Fruit fly (Drosophila melanogaster): ENCODE measurements around the gene Notum.

Gene Notum

dm6 chr3L:16013198-16013982 lies 9.9 kb upstream of the Notum start:
- TF ChIP-seq pan (optimal IDR thresholded peaks at IDR 0.05), result no peak
- no peak for TF ChIP-seq psq (optimal IDR thresholded peaks at IDR 0.05)
- no peak for TF ChIP-seq EcR (GFP tag; optimal IDR thresholded peaks at IDR 0.05)
- no peak for TF ChIP-seq usp (GFP tag; optimal IDR thresholded peaks at IDR 0.05)
- TF ChIP-seq Dll (optimal IDR thresholded peaks at IDR 0.05), result no peak
- no peak for TF ChIP-seq CG8478 (optimal IDR thresholded peaks at IDR 0.05)

dm6 chr3L:16014515-16014914 lies 8.8 kb upstream of the Notum start:
- no peak for TF ChIP-seq usp (GFP tag; optimal IDR thresholded peaks at IDR 0.05)
- no peak for TF ChIP-seq psq (optimal IDR thresholded peaks at IDR 0.05)
- no peak for TF ChIP-seq CG8478 (optimal IDR thresholded peaks at IDR 0.05)
- no peak for TF ChIP-seq EcR (GFP tag; optimal IDR thresholded peaks at IDR 0.05)
- TF ChIP-seq Dll (optimal IDR thresholded peaks at IDR 0.05), result no peak
- TF ChIP-seq pan (optimal IDR thresholded peaks at IDR 0.05), result no peak

- TF ChIP-seq usp (GFP tag; optimal IDR thresholded peaks at IDR 0.05) (no peak), EcR (GFP tag; optimal IDR thresholded peaks at IDR 0.05) (no peak), Dll (optimal IDR thresholded peaks at IDR 0.05) (no peak), CG8478 (optimal IDR thresholded peaks at IDR 0.05) (no peak)
Measured at dm6 chr3L:16015765-16016760, 7.2 kb upstream of the Notum start.

- TF ChIP-seq EcR (GFP tag; optimal IDR thresholded peaks at IDR 0.05) (no peak), usp (GFP tag; optimal IDR thresholded peaks at IDR 0.05) (no peak), pan (optimal IDR thresholded peaks at IDR 0.05) (no peak)
Measured at dm6 chr3L:16016911-16017310, 6.4 kb upstream of the Notum start.

dm6 chr3L:16017528-16018250 lies 5.6 kb upstream of the Notum start:
- TF ChIP-seq EcR (GFP tag; optimal IDR thresholded peaks at IDR 0.05), result no peak
- TF ChIP-seq pan (optimal IDR thresholded peaks at IDR 0.05), result no peak
- TF ChIP-seq usp (GFP tag; optimal IDR thresholded peaks at IDR 0.05), result no peak
- TF ChIP-seq psq (optimal IDR thresholded peaks at IDR 0.05), result no peak
- TF ChIP-seq CG8478 (optimal IDR thresholded peaks at IDR 0.05), result no peak
- TF ChIP-seq Dll (optimal IDR thresholded peaks at IDR 0.05), result no peak

dm6 chr3L:16018251-16018583 lies 5.1 kb upstream of the Notum start:
- TF ChIP-seq psq (optimal IDR thresholded peaks at IDR 0.05), result no peak
- TF ChIP-seq Dll (optimal IDR thresholded peaks at IDR 0.05), result no peak
- TF ChIP-seq pan (optimal IDR thresholded peaks at IDR 0.05), result no peak
- TF ChIP-seq CG8478 (optimal IDR thresholded peaks at IDR 0.05), result no peak
- no peak for TF ChIP-seq EcR (GFP tag; optimal IDR thresholded peaks at IDR 0.05)
- no peak for TF ChIP-seq usp (GFP tag; optimal IDR thresholded peaks at IDR 0.05)

dm6 chr3L:16018721-16019120 lies 4.6 kb upstream of the Notum start:
- no peak for TF ChIP-seq CG8478 (optimal IDR thresholded peaks at IDR 0.05)
- TF ChIP-seq Dll (optimal IDR thresholded peaks at IDR 0.05), result no peak
- no peak for TF ChIP-seq psq (optimal IDR thresholded peaks at IDR 0.05)
- TF ChIP-seq usp (GFP tag; optimal IDR thresholded peaks at IDR 0.05), result no peak
- TF ChIP-seq pan (optimal IDR thresholded peaks at IDR 0.05), result no peak
- TF ChIP-seq EcR (GFP tag; optimal IDR thresholded peaks at IDR 0.05), result no peak

- no peak for TF ChIP-seq psq (optimal IDR thresholded peaks at IDR 0.05)
- no peak for TF ChIP-seq EcR (GFP tag; optimal IDR thresholded peaks at IDR 0.05)
- no peak for TF ChIP-seq Dll (optimal IDR thresholded peaks at IDR 0.05)
- no peak for TF ChIP-seq CG8478 (optimal IDR thresholded peaks at IDR 0.05)
- no peak for TF ChIP-seq pan (optimal IDR thresholded peaks at IDR 0.05)
- TF ChIP-seq usp (GFP tag; optimal IDR thresholded peaks at IDR 0.05), result no peak
Measured at dm6 chr3L:16019144-16020006, 3.9 kb upstream of the Notum start.

- TF ChIP-seq psq (optimal IDR thresholded peaks at IDR 0.05), result no peak
- no peak for TF ChIP-seq pan (optimal IDR thresholded peaks at IDR 0.05)
- no peak for TF ChIP-seq EcR (GFP tag; optimal IDR thresholded peaks at IDR 0.05)
- TF ChIP-seq CG8478 (optimal IDR thresholded peaks at IDR 0.05), result no peak
- no peak for TF ChIP-seq Dll (optimal IDR thresholded peaks at IDR 0.05)
- no peak for TF ChIP-seq usp (GFP tag; optimal IDR thresholded peaks at IDR 0.05)
Measured at dm6 chr3L:16021064-16021683, 2.1 kb upstream of the Notum start.

dm6 chr3L:16024276-16025019 lies 1.2 kb downstream of the Notum start:
- no peak for TF ChIP-seq CG8478 (optimal IDR thresholded peaks at IDR 0.05)
- no peak for TF ChIP-seq Dll (optimal IDR thresholded peaks at IDR 0.05)
- no peak for TF ChIP-seq psq (optimal IDR thresholded peaks at IDR 0.05)
- TF ChIP-seq EcR (GFP tag; optimal IDR thresholded peaks at IDR 0.05), result no peak
- TF ChIP-seq pan (optimal IDR thresholded peaks at IDR 0.05), result no peak
- TF ChIP-seq usp (GFP tag; optimal IDR thresholded peaks at IDR 0.05), result no peak
